Fruit fly (Drosophila melanogaster) whole organism, embryonic: Measurements from ENCODE around the gene Datp.

ENCODE experiments used
- Awh ChIP-seq: fragments of 200-800 bp; sonication (Bioruptor generic); IDR thresholded peaks from 2 replicates; pipeline ENCODE4, ENCODE4 v1.3.6; 2022; ENCODE audit warnings: missing biosample characterization, missing genetic modification characterization
- CG12071 ChIP-seq: fragments of 200-800 bp; sonication (Bioruptor generic); optimal IDR thresholded peaks from 3 replicates; lab custom pipeline; 2018; ENCODE audit warnings: missing biosample characterization, mild to moderate bottlenecking, missing genetic modification characterization
- CG12659 ChIP-seq: fragments of 200-800 bp; sonication (Bioruptor generic); optimal IDR thresholded peaks from 3 replicates; lab custom pipeline; 2017; ENCODE audit warnings: mild to moderate bottlenecking, missing biosample characterization, missing genetic modification reagents, missing genetic modification characterization
- CG16779 ChIP-seq: fragments of 200-800 bp; sonication (Bioruptor generic); IDR thresholded peaks from 2 replicates; pipeline ENCODE4 v1.3.6; 2022; ENCODE audit warnings: missing biosample characterization, missing genetic modification characterization
- CG18619 ChIP-seq: fragments of 200-800 bp; sonication (Bioruptor generic); optimal IDR thresholded peaks from 3 replicates; lab custom pipeline; 2017; ENCODE audit warnings: missing biosample characterization, mild to moderate bottlenecking, missing genetic modification characterization
- CG2202 ChIP-seq: fragments of 200-800 bp; sonication (Bioruptor generic); optimal IDR thresholded peaks from 2 replicates; lab custom pipeline; 2018; ENCODE audit warnings: missing biosample characterization, mild to moderate bottlenecking, missing genetic modification characterization
- CG2712 ChIP-seq: fragments of 200-800 bp; optimal IDR thresholded peaks from 3 replicates; lab custom pipeline; 2019; ENCODE audit warnings: missing biosample characterization, mild to moderate bottlenecking, missing genetic modification characterization, moderate library complexity
- CG5953 ChIP-seq: fragments of 200-800 bp; sonication (Bioruptor generic); IDR thresholded peaks from 2 replicates; pipeline ENCODE4 v1.3.6; 2022; ENCODE audit warnings: missing biosample characterization, missing genetic modification characterization
- CG6254 ChIP-seq: fragments of 200-800 bp; sonication (Bioruptor generic); optimal IDR thresholded peaks from 3 replicates; lab custom pipeline; 2017; ENCODE audit warnings: mild to moderate bottlenecking, missing biosample characterization, missing genetic modification reagents, missing genetic modification characterization
- CG7928 ChIP-seq: fragments of 200-800 bp; sonication (Bioruptor generic); optimal IDR thresholded peaks from 2 replicates; lab custom pipeline; 2017; ENCODE audit warnings: missing biosample characterization, mild to moderate bottlenecking, missing genetic modification characterization
- CG9727 ChIP-seq: fragments of 200-800 bp; sonication (Bioruptor generic); optimal IDR thresholded peaks from 3 replicates; lab custom pipeline; 2017; ENCODE audit warnings: missing biosample characterization, mild to moderate bottlenecking, missing genetic modification characterization
- CG9932 ChIP-seq: fragments of 200-800 bp; sonication (Bioruptor generic); IDR thresholded peaks from 2 replicates; pipeline ENCODE4 v1.3.6; 2022; ENCODE audit warnings: missing biosample characterization, missing genetic modification characterization
- CTCF ChIP-seq: fragments of 200-800 bp; sonication (Bioruptor generic); optimal IDR thresholded peaks from 2 replicates; lab custom pipeline; 2017; ENCODE audit warnings: missing biosample characterization, mild to moderate bottlenecking, missing genetic modification characterization, moderate library complexity
- CkIIα-i1 ChIP-seq: fragments of 200-800 bp; sonication (Bioruptor generic); IDR thresholded peaks from 2 replicates; pipeline ENCODE4 v1.3.6; 2022; ENCODE audit warnings: missing biosample characterization, missing genetic modification characterization
- Dll ChIP-seq: fragments of 200-800 bp; sonication (Bioruptor generic); IDR thresholded peaks from 4 replicates; pipeline ENCODE4 v1.3.6; 2022; ENCODE audit warnings: missing biosample characterization, missing genetic modification characterization; ENCODE audit not compliant: partially characterized antibody
- HLH54F ChIP-seq: fragments of 200-800 bp; sonication (Bioruptor generic); optimal IDR thresholded peaks from 3 replicates; lab custom pipeline; 2016; ENCODE audit warnings: missing biosample characterization, missing genetic modification characterization
- Meics ChIP-seq: fragments of 200-800 bp; sonication (Bioruptor generic); optimal IDR thresholded peaks from 2 replicates; lab custom pipeline; 2017; ENCODE audit warnings: missing biosample characterization, mild to moderate bottlenecking, missing genetic modification characterization
- Nf-YA ChIP-seq: fragments of 200-800 bp; sonication (Bioruptor generic); IDR thresholded peaks from 2 replicates; pipeline ENCODE4 v1.3.6; 2022; ENCODE audit warnings: missing biosample characterization, missing genetic modification characterization
- Rfx ChIP-seq: fragments of 200-800 bp; sonication (Bioruptor generic); IDR thresholded peaks from 2 replicates; pipeline ENCODE4 v1.3.6; 2022; ENCODE audit warnings: missing biosample characterization, missing genetic modification characterization
- Rx ChIP-seq: fragments of 200-800 bp; sonication (Bioruptor generic); IDR thresholded peaks from 2 replicates; pipeline ENCODE4 v1.3.6; 2022; ENCODE audit warnings: missing biosample characterization, missing genetic modification characterization
- Scr ChIP-seq: fragments of 200-800 bp; sonication (Bioruptor generic); IDR thresholded peaks from 2 replicates; pipeline ENCODE4 v1.3.6; 2022; ENCODE audit warnings: missing biosample characterization, missing genetic modification characterization; ENCODE audit not compliant: partially characterized antibody
- Sin3A ChIP-seq: fragments of >200 bp; optimal IDR thresholded peaks from 2 replicates; lab custom pipeline; 2018
- Stat92E ChIP-seq, 3 experiments: fragments of >200 bp in 2 of 3; fragments of 200-800 bp in 1 of 3; sonication (Bioruptor generic) in 1 of 3; optimal IDR thresholded peaks; 2 replicates each; lab custom pipeline; 2017 to 2019; ENCODE audit warnings: missing biosample characterization in 3 of 3, missing genetic modification characterization in 3 of 3, mild to moderate bottlenecking in 1 of 3, moderate library complexity in 1 of 3
- bcd ChIP-seq: fragments of 200-800 bp; sonication (Bioruptor generic); optimal IDR thresholded peaks from 2 replicates; lab custom pipeline; 2017; ENCODE audit warnings: missing biosample characterization, mild to moderate bottlenecking, missing genetic modification characterization
- bigmax ChIP-seq: fragments of 200-800 bp; sonication (Bioruptor generic); optimal IDR thresholded peaks from 2 replicates; lab custom pipeline; 2018; ENCODE audit warnings: missing biosample characterization, mild to moderate bottlenecking, missing genetic modification characterization
- cas ChIP-seq: fragments of 200-800 bp; sonication (Bioruptor generic); IDR thresholded peaks from 2 replicates; pipeline ENCODE4 v1.3.6; 2022; ENCODE audit warnings: missing biosample characterization, missing genetic modification characterization
- cato ChIP-seq: fragments of 200-800 bp; sonication (Bioruptor generic); optimal IDR thresholded peaks from 2 replicates; lab custom pipeline; 2016; ENCODE audit warnings: missing biosample characterization, missing genetic modification characterization, borderline replicate concordance
- chif ChIP-seq, 2 experiments: fragments of 200-800 bp; sonication (Bioruptor generic); optimal IDR thresholded peaks; 3 replicates each; lab custom pipeline; 2016; ENCODE audit warnings: missing biosample characterization in 2 of 2, missing genetic modification characterization in 2 of 2
- chm ChIP-seq: fragments of 200-800 bp; sonication (Bioruptor generic); IDR thresholded peaks from 2 replicates; pipeline ENCODE4 v1.3.6; 2022; ENCODE audit warnings: missing biosample characterization, missing genetic modification characterization
- crol ChIP-seq: fragments of 200-800 bp; sonication (Bioruptor generic); IDR thresholded peaks from 2 replicates; pipeline ENCODE4 v1.3.6; 2022; ENCODE audit warnings: missing biosample characterization, missing genetic modification characterization
- emc ChIP-seq: fragments of 200-800 bp; sonication (Bioruptor generic); optimal IDR thresholded peaks from 2 replicates; lab custom pipeline; 2016; ENCODE audit warnings: missing biosample characterization, missing genetic modification characterization
- esg ChIP-seq: fragments of 200-800 bp; sonication (Bioruptor generic); conservative IDR thresholded peaks from 2 replicates; pipeline ENCODE4 v1.3.6; 2022; ENCODE audit warnings: missing biosample characterization, missing genetic modification characterization
- fd96Cb ChIP-seq: fragments of 200-800 bp; sonication (Bioruptor generic); optimal IDR thresholded peaks from 2 replicates; lab custom pipeline; 2018; ENCODE audit warnings: missing biosample characterization, mild to moderate bottlenecking, missing genetic modification characterization, moderate library complexity
- gce ChIP-seq: fragments of 200-800 bp; sonication (Bioruptor generic); IDR thresholded peaks from 3 replicates; pipeline ENCODE4 v1.3.6; 2022; ENCODE audit warnings: missing biosample characterization, missing genetic modification characterization
- gt ChIP-seq: fragments of 200-800 bp; sonication (Bioruptor generic); IDR thresholded peaks from 2 replicates; pipeline ENCODE4 v1.3.6; 2022; ENCODE audit warnings: missing biosample characterization, missing genetic modification characterization
- ind ChIP-seq: fragments of 200-800 bp; sonication (Bioruptor generic); optimal IDR thresholded peaks from 3 replicates; lab custom pipeline; 2016; ENCODE audit warnings: missing biosample characterization, missing genetic modification characterization
- jing ChIP-seq: fragments of 200-800 bp; sonication (Bioruptor generic); optimal IDR thresholded peaks from 2 replicates; lab custom pipeline; 2018; ENCODE audit warnings: missing biosample characterization, mild to moderate bottlenecking, missing genetic modification characterization
- mam ChIP-seq: fragments of 200-800 bp; sonication (Bioruptor generic); optimal IDR thresholded peaks from 3 replicates; lab custom pipeline; 2016; ENCODE audit warnings: missing biosample characterization, missing genetic modification characterization
- nau ChIP-seq: fragments of 200-800 bp; sonication (Bioruptor generic); optimal IDR thresholded peaks from 3 replicates; lab custom pipeline; 2017; ENCODE audit warnings: missing biosample characterization, mild to moderate bottlenecking, missing genetic modification characterization, missing genetic modification reagents
- pho ChIP-seq: fragments of 200-800 bp; sonication (Bioruptor generic); optimal IDR thresholded peaks from 2 replicates; lab custom pipeline; 2016; ENCODE audit warnings: missing biosample characterization, missing genetic modification characterization
- pita ChIP-seq: fragments of 200-800 bp; sonication (Bioruptor generic); optimal IDR thresholded peaks from 2 replicates; lab custom pipeline; 2017; ENCODE audit warnings: missing biosample characterization, mild to moderate bottlenecking, missing genetic modification characterization
- ranshi ChIP-seq: fragments of 200-800 bp; sonication (Bioruptor generic); IDR thresholded peaks from 2 replicates; pipeline ENCODE4 v1.3.6; 2022; ENCODE audit warnings: missing biosample characterization, missing genetic modification characterization
- row ChIP-seq: fragments of 200-800 bp; sonication (Bioruptor generic); IDR thresholded peaks from 3 replicates; pipeline ENCODE4 v1.3.6; 2022; ENCODE audit warnings: missing biosample characterization, missing genetic modification characterization
- sd ChIP-seq: fragments of 200-800 bp; sonication (Bioruptor generic); optimal IDR thresholded peaks from 3 replicates; lab custom pipeline; 2018; ENCODE audit warnings: missing biosample characterization, mild to moderate bottlenecking, missing genetic modification characterization, moderate library complexity
- sens ChIP-seq: fragments of 200-800 bp; sonication (Bioruptor generic); peaks from one replicate; lab custom pipeline; 2016; ENCODE audit warnings: missing biosample characterization, missing genetic modification characterization
- sima ChIP-seq: fragments of 200-800 bp; sonication (Bioruptor generic); optimal IDR thresholded peaks from 2 replicates; lab custom pipeline; 2016; ENCODE audit warnings: missing biosample characterization, missing genetic modification characterization
- stc ChIP-seq: fragments of 200-800 bp; sonication (Bioruptor generic); IDR thresholded peaks from 2 replicates; pipeline ENCODE4 v1.3.6; 2022; ENCODE audit warnings: missing biosample characterization, missing genetic modification characterization
- stwl ChIP-seq: fragments of 200-800 bp; sonication (Bioruptor generic); optimal IDR thresholded peaks from 3 replicates; lab custom pipeline; 2018; ENCODE audit warnings: missing biosample characterization, mild to moderate bottlenecking, missing genetic modification characterization, moderate library complexity
- tgo ChIP-seq: fragments of 200-800 bp; sonication (Bioruptor generic); IDR thresholded peaks from 3 replicates; pipeline ENCODE4 v1.3.6; 2022; ENCODE audit warnings: missing biosample characterization, missing genetic modification characterization
- tup ChIP-seq: fragments of 200-800 bp; sonication (Bioruptor generic); optimal IDR thresholded peaks from 2 replicates; lab custom pipeline; 2016; ENCODE audit warnings: missing biosample characterization, mild to moderate bottlenecking, missing genetic modification characterization, moderate library complexity
- zen ChIP-seq: fragments of 200-800 bp; sonication (Bioruptor generic); optimal IDR thresholded peaks from 3 replicates; lab custom pipeline; 2018; ENCODE audit warnings: missing biosample characterization, mild to moderate bottlenecking, missing genetic modification characterization, moderate library complexity
- zf30C ChIP-seq: fragments of 200-800 bp; sonication (Bioruptor generic); optimal IDR thresholded peaks from 3 replicates; lab custom pipeline; 2018; ENCODE audit warnings: missing biosample characterization, mild to moderate bottlenecking, missing genetic modification characterization

Gene Datp

dm6 chr2L:9954119-9954518 lies 15.5 kb upstream of the Datp start, which contains the start of the genes CG13126 and CG4709 (continued):
- peak; percentile 72 for TF ChIP-seq cas
- peak; percentile 67 for TF ChIP-seq sd (tag; lab: Kevin White, UChicago)
- peak; percentile 29 for TF ChIP-seq CG12071 (GFP tag; lab: Kevin White, UChicago)
- peak; percentile 85 for TF ChIP-seq CG2202 (tag; lab: Kevin White, UChicago)
- TF ChIP-seq CkIIα-i1 (GFP tag; lab: Robert Waterston, UW) = no peak
- TF ChIP-seq zf30C (GFP tag; lab: Kevin White, UChicago) = no peak
- no peak for TF ChIP-seq CG16779
- TF ChIP-seq Stat92E (GFP tag; optimal IDR thresholded peaks at IDR 0.05; lab: Kevin White, UChicago) = peak in 1 of 3 experiments; percentile 83
- TF ChIP-seq ranshi = peak; percentile 91
- TF ChIP-seq Rx (GFP tag; lab: Robert Waterston, UW) = peak; percentile 60
- TF ChIP-seq pho = no peak
- peak; percentile 98 for TF ChIP-seq CG2712 (tag; lab: Kevin White, UChicago)
- peak; percentile 92 for TF ChIP-seq Rfx (GFP tag; lab: Robert Waterston, UW)
- peak; percentile 96 for TF ChIP-seq row (GFP tag; lab: Robert Waterston, UW)
- TF ChIP-seq pita = no peak
- peak; percentile 96 for TF ChIP-seq CG9727 (GFP tag; lab: Kevin White, UChicago)
- peak; percentile 91 for TF ChIP-seq ind (GFP tag; lab: Kevin White, UChicago)
- TF ChIP-seq CG5953 (GFP tag; lab: Robert Waterston, UW) = peak; percentile 53
- peak; percentile 92 for TF ChIP-seq CG6254
- peak; percentile 93 for TF ChIP-seq Meics
- TF ChIP-seq emc (GFP tag; lab: Kevin White, UChicago) = peak; percentile 1
- no peak for TF ChIP-seq gt
- TF ChIP-seq Awh (GFP tag; lab: Robert Waterston, UW) = peak; percentile 89
- TF ChIP-seq CG7928 (GFP tag; lab: Kevin White, UChicago) = peak; percentile 46
- peak in 1 of 2 experiments; percentile 42 for TF ChIP-seq chif (GFP tag; optimal IDR thresholded peaks at IDR 0.05; lab: Kevin White, UChicago)
- TF ChIP-seq CG9932 (GFP tag; lab: Robert Waterston, UW) = peak; percentile 90
- TF ChIP-seq nau (GFP tag; lab: Kevin White, UChicago) = peak; percentile 85
- peak; percentile 6 for TF ChIP-seq HLH54F (GFP tag; lab: Kevin White, UChicago)
- TF ChIP-seq Sin3A = peak; percentile 18
- TF ChIP-seq CTCF (GFP tag; lab: Kevin White, UChicago) = peak; percentile 61
- peak; percentile 96 for TF ChIP-seq zen (tag; lab: Kevin White, UChicago)
- TF ChIP-seq mam (GFP tag; lab: Kevin White, UChicago) = peak; percentile 46
- no peak for TF ChIP-seq crol
- peak; percentile 91 for TF ChIP-seq fd96Cb (tag; lab: Kevin White, UChicago)
- peak; percentile 90 for TF ChIP-seq CG12659 (GFP tag; lab: Kevin White, UChicago)
- peak; percentile 93 for TF ChIP-seq bcd (GFP tag; lab: Kevin White, UChicago)
- peak; percentile 91 for TF ChIP-seq tgo
- TF ChIP-seq Scr (GFP tag; lab: Robert Waterston, UW) = no peak
- TF ChIP-seq bigmax = no peak
- TF ChIP-seq stc = peak; percentile 93
- no peak for TF ChIP-seq Dll (GFP tag; lab: Robert Waterston, UW)
- TF ChIP-seq gce (GFP tag; lab: Robert Waterston, UW) = peak; percentile 73; the same call in 2 of the 3 replicates
- TF ChIP-seq CG18619 (GFP tag; lab: Kevin White, UChicago) = peak; percentile 87
- TF ChIP-seq Nf-YA (GFP tag; lab: Robert Waterston, UW) = peak; percentile 71
- TF ChIP-seq sima (GFP tag; lab: Kevin White, UChicago) = no peak
- TF ChIP-seq jing = peak; percentile 41
- TF ChIP-seq stwl (tag; lab: Kevin White, UChicago) = peak; percentile 81
- TF ChIP-seq sens = peak; percentile 96
- peak; percentile 88 for TF ChIP-seq esg (GFP tag; lab: Robert Waterston, UW)
- TF ChIP-seq tup = peak; percentile 56
- peak; percentile 70 for TF ChIP-seq cato (GFP tag; lab: Kevin White, UChicago)
- peak; percentile 33; the same call in 1 of the 2 replicates for TF ChIP-seq chm (GFP tag; lab: Robert Waterston, UW)
